Fruit fly (Drosophila melanogaster): Measurements from ENCODE around the gene CG43091.
A peak's percentile ranks its signal among the peaks of the same experiment; 100 is the strongest.

CG43091 gene

dm6 chr3R:22750534-22750947 is 18.0 kb downstream of the CG43091 start, which contains the start of the genes rumi, CG7029 and Usp12-46:
Gene rumi (minus strand): TSS chr3R:22750597.
Gene CG7029 (plus strand): TSS chr3R:22750901.
Gene Usp12-46 (plus strand): TSS chr3R:22750901.
- TF ChIP-seq CG3281 (GFP tag; optimal IDR thresholded peaks at IDR 0.05) (peak; percentile 80), CG4707 (GFP tag; optimal IDR thresholded peaks at IDR 0.05) (peak; percentile 67), CG15073 (GFP tag; optimal IDR thresholded peaks at IDR 0.05) (peak; percentile 43), cad (GFP tag; optimal IDR thresholded peaks at IDR 0.05) (no peak), exex (tag; optimal IDR thresholded peaks at IDR 0.05) (no peak), CoRest (tag; optimal IDR thresholded peaks at IDR 0.05) (peak; percentile 87), BtbVII (GFP tag; optimal IDR thresholded peaks at IDR 0.05) (no peak), gce (GFP tag; IDR thresholded peaks at IDR 0.05) (peak; percentile 81), stwl (tag; optimal IDR thresholded peaks at IDR 0.05) (peak; percentile 88), Opbp (GFP tag; IDR thresholded peaks at IDR 0.05; ENCODE audit: partially characterized antibody) (peak; percentile 61), CG8089 (GFP tag; optimal IDR thresholded peaks at IDR 0.05) (peak; percentile 87), Hr39 (optimal IDR thresholded peaks at IDR 0.05) (no peak), tna (GFP tag; IDR thresholded peaks at IDR 0.05; ENCODE audit: partially characterized antibody) (no peak), Med (GFP tag) (peak; percentile 98), hb (GFP tag; IDR thresholded peaks at IDR 0.05; ENCODE audit: partially characterized antibody) (peak; percentile 64; the same call in 1 of the 3 replicates), CG3726 (GFP tag; IDR thresholded peaks at IDR 0.05) (peak; percentile 76; the same call in 2 of the 3 replicates), NC2α (GFP tag; optimal IDR thresholded peaks at IDR 0.05) (peak; percentile 71), CG15011 (GFP tag; optimal IDR thresholded peaks at IDR 0.05) (no peak), tup (GFP tag; optimal IDR thresholded peaks at IDR 0.05) (peak; percentile 38), unc-4 (GFP tag; IDR thresholded peaks at IDR 0.05; ENCODE audit: partially characterized antibody) (peak; percentile 82), disco-r (GFP tag; optimal IDR thresholded peaks at IDR 0.05) (peak; percentile 57), MBD-R2 (GFP tag; IDR thresholded peaks at IDR 0.05) (peak; percentile 92), CG5245 (GFP tag; optimal IDR thresholded peaks at IDR 0.05) (peak; percentile 71), eve (GFP tag; optimal IDR thresholded peaks at IDR 0.05) (no peak), CG33213 (GFP tag; optimal IDR thresholded peaks at IDR 0.05) (peak; percentile 90), CG14965 (GFP tag; optimal IDR thresholded peaks at IDR 0.05; ENCODE audit: borderline replicate concordance) (no peak), ATbp (GFP tag; optimal IDR thresholded peaks at IDR 0.05) (peak; percentile 64), CG8478 (optimal IDR thresholded peaks at IDR 0.05) (no peak), CG2202 (tag; optimal IDR thresholded peaks at IDR 0.05) (peak; percentile 66), CG13894 (tag; optimal IDR thresholded peaks at IDR 0.05) (peak; percentile 80), CG1647 (GFP tag; optimal IDR thresholded peaks at IDR 0.05) (peak; percentile 90), CG9817 (tag; optimal IDR thresholded peaks at IDR 0.05) (peak; percentile 89), cato (GFP tag; optimal IDR thresholded peaks at IDR 0.05; ENCODE audit: borderline replicate concordance) (peak; percentile 69), pan (optimal IDR thresholded peaks at IDR 0.05) (no peak), pan (GFP tag; optimal IDR thresholded peaks at IDR 0.05 in 1 of 2, IDR thresholded peaks at IDR 0.05 in 1 of 2) (peak in 1 of 2 experiments; percentile 88), her (GFP tag; optimal IDR thresholded peaks at IDR 0.05) (peak; percentile 79), CG4328 (GFP tag; optimal IDR thresholded peaks at IDR 0.05) (peak; percentile 76), Sox100B (GFP tag; optimal IDR thresholded peaks at IDR 0.05) (no peak), aop (GFP tag; IDR thresholded peaks at IDR 0.05) (peak; percentile 43; the same call in 1 of the 2 replicates), CG2889 (GFP tag; IDR thresholded peaks at IDR 0.05) (peak; percentile 79), kni (GFP tag; optimal IDR thresholded peaks at IDR 0.05) (peak; percentile 25), CG8944 (GFP tag; optimal IDR thresholded peaks at IDR 0.05) (peak; percentile 91), danr (GFP tag; IDR thresholded peaks at IDR 0.05) (peak; percentile 53; the same call in 1 of the 2 replicates), pho (GFP tag; optimal IDR thresholded peaks at IDR 0.05) (peak; percentile 87), CG18619 (GFP tag; optimal IDR thresholded peaks at IDR 0.05) (peak; percentile 83), gcm (GFP tag; optimal IDR thresholded peaks at IDR 0.05) (peak; percentile 74), Doc3 (GFP tag; IDR thresholded peaks at IDR 0.05; ENCODE audit: partially characterized antibody) (peak; percentile 83), CG15479 (GFP tag; optimal IDR thresholded peaks at IDR 0.05) (no peak), CG8765 (GFP tag; IDR thresholded peaks at IDR 0.05) (peak; percentile 82), Hmr (GFP tag; optimal IDR thresholded peaks at IDR 0.05) (peak; percentile 83), CG34224 (GFP tag; IDR thresholded peaks at IDR 0.05; ENCODE audit: partially characterized antibody) (peak; percentile 81)

Data from whole organism, embryonic.